Fruit fly (Drosophila melanogaster) whole organism, embryonic: ENCODE results near the gene Zasp66.

Experiments used
- Antp ChIP-seq: fragments of 200-800 bp; sonication (Bioruptor generic); optimal IDR thresholded peaks from 3 replicates; lab custom pipeline; 2016; ENCODE audit warnings: missing biosample characterization, missing genetic modification characterization
- CG10321 ChIP-seq: fragments of 200-800 bp; sonication (Bioruptor generic); IDR thresholded peaks from 2 replicates; pipeline ENCODE4 v1.3.6; 2022; ENCODE audit warnings: missing biosample characterization, missing genetic modification characterization
- CG13894 ChIP-seq: fragments of 200-800 bp; sonication (Bioruptor generic); optimal IDR thresholded peaks from 3 replicates; lab custom pipeline; 2018; ENCODE audit warnings: missing biosample characterization, mild to moderate bottlenecking, missing genetic modification characterization, moderate library complexity
- CG8388 ChIP-seq: fragments of 200-800 bp; sonication (Bioruptor generic); optimal IDR thresholded peaks from 2 replicates; lab custom pipeline; 2019; ENCODE audit warnings: missing biosample characterization, mild to moderate bottlenecking, missing genetic modification characterization, moderate library complexity
- NFAT ChIP-seq: fragments of 200-800 bp; sonication (Bioruptor generic); IDR thresholded peaks from 2 replicates; pipeline ENCODE4 v1.3.6; 2022; ENCODE audit warnings: missing biosample characterization, missing genetic modification characterization
- Nf-YC ChIP-seq: fragments of 200-800 bp; optimal IDR thresholded peaks from 3 replicates; lab custom pipeline; 2019; ENCODE audit warnings: missing biosample characterization, mild to moderate bottlenecking, missing genetic modification characterization, moderate library complexity
- nom ChIP-seq: fragments of 200-800 bp; sonication (Bioruptor generic); optimal IDR thresholded peaks from 2 replicates; lab custom pipeline; 2017; ENCODE audit warnings: missing biosample characterization, missing genetic modification characterization, mild to moderate bottlenecking, moderate library complexity, missing genetic modification reagents
- pan ChIP-seq, 4 experiments: fragments of >200 bp in 3 of 4; fragments of 200-800 bp in 1 of 4; sonication (Bioruptor generic) in 1 of 4; optimal IDR thresholded peaks in 3 of 4; IDR thresholded peaks in 1 of 4; 2 replicates each; pipeline versions ENCODE4 v1.3.6 to Lab custom; 2017 to 2022; ENCODE audit warnings: missing biosample characterization in 2 of 4, missing genetic modification characterization in 2 of 4, mixed read lengths in 1 of 4

DNA sequence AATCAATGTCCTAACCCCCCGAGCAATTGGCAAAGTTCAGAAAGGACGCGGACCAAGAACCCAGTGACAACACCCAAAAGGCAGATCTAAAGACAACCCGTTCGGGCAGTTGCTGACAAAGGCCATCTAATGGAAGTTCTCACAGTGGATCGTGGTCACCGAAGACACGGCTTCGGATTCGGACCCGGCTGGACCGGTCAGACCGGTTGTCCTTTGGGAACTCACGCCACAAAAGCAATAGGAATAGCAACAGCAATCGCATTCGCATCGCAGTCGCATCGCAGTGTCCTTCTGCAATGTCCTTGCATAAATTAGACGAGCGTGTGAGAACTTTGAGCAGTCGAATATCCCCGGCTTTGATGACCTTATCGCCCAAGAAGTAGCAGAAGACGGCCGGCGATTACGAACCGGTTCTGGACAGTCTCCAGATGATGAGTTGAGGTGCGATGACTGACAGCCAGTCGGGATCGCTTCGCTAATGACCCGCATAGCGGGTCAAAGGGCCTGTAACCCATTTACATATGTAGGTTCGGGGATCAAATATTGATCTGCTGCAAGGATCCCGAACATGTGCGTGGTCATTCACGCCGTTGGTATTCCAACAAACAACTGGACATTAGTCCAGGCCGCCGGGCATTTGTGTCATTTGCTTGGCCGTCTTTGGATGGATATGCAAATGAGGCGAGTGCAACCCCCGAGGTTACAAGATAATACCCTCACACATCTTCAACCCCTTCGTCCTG is 19.8 kb downstream of the Zasp66 start:
- no peak for TF ChIP-seq CG10321 (GFP tag; lab: Robert Waterston, UW)
- TF ChIP-seq Nf-YC (tag; lab: Kevin White, UChicago) = no peak
- TF ChIP-seq Antp (GFP tag; lab: Kevin White, UChicago) = no peak
- no peak for TF ChIP-seq nom
- TF ChIP-seq CG13894 (tag; lab: Kevin White, UChicago) = no peak
- no peak for TF ChIP-seq NFAT (GFP tag; lab: Robert Waterston, UW)
- no peak for TF ChIP-seq CG8388
- TF ChIP-seq pan (optimal IDR thresholded peaks at IDR 0.05; lab: Kevin White, UChicago) = no peak
- no peak for TF ChIP-seq pan (GFP tag; optimal IDR thresholded peaks at IDR 0.05 in 1 of 2, IDR thresholded peaks at IDR 0.05 in 1 of 2)
